Fruit fly (Drosophila melanogaster): ENCODE data around the gene Wdr82.

The Wdr82 gene

DNA sequence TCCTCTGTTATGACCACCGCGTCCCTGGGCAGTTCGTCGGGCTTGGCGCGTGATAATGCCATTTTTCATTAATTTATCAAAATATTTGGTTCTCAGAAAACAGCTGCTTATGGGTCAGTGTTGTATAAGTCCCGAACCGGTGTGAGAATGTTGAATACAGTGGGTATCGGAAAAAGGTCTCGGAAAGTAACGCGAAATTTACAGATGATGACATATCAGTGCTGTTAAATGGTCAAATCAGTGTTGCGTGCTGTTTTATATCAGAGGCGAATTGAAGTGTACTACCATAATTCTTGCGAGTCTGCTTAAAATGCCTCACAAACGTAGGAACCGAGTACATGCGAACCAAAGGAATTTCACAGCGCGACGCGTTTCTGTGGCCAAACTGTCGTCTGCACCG is 8.4 kb downstream of the Wdr82 start, which contains the start of the genes CG13392 and Rcd4 (continued):
- TF ChIP-seq CG4424 (GFP tag; optimal IDR thresholded peaks at IDR 0.05) (peak; percentile 91), grn (GFP tag; optimal IDR thresholded peaks at IDR 0.05) (no peak), Abd-B (GFP tag; optimal IDR thresholded peaks at IDR 0.05) (no peak), bsh (GFP tag; optimal IDR thresholded peaks at IDR 0.05) (peak in 1 of 2 experiments; percentile 44), wor (GFP tag; IDR thresholded peaks at IDR 0.05) (no peak), CG30431 (GFP tag; optimal IDR thresholded peaks at IDR 0.05) (no peak), odd (GFP tag; optimal IDR thresholded peaks at IDR 0.05) (no peak), CG17612 (GFP tag; IDR thresholded peaks at IDR 0.05) (no peak), scrt (GFP tag; optimal IDR thresholded peaks at IDR 0.05) (peak; percentile 41), CG4328 (GFP tag; optimal IDR thresholded peaks at IDR 0.05) (peak; percentile 35), CG14710 (tag; optimal IDR thresholded peaks at IDR 0.05) (peak; percentile 66), maf-S (GFP tag; optimal IDR thresholded peaks at IDR 0.05) (peak; percentile 47), CG2120 (GFP tag; optimal IDR thresholded peaks at IDR 0.05) (peak; percentile 88), CG6272 (GFP tag; IDR thresholded peaks at IDR 0.05) (no peak), so (GFP tag; IDR thresholded peaks at IDR 0.05) (no peak), CkIIα-i1 (GFP tag; IDR thresholded peaks at IDR 0.05) (no peak), C15 (GFP tag; IDR thresholded peaks at IDR 0.05) (no peak), Bdp1 (GFP tag; optimal IDR thresholded peaks at IDR 0.05) (peak; percentile 33), lab (GFP tag; optimal IDR thresholded peaks at IDR 0.05) (peak; percentile 87), B-H1 (GFP tag; IDR thresholded peaks at IDR 0.05) (no peak), schlank (tag; optimal IDR thresholded peaks at IDR 0.05) (peak; percentile 62), nau (GFP tag; optimal IDR thresholded peaks at IDR 0.05) (peak; percentile 32), zfh2 (GFP tag; optimal IDR thresholded peaks at IDR 0.05) (peak; percentile 82), CG15696 (tag; optimal IDR thresholded peaks at IDR 0.05) (no peak), onecut (GFP tag; IDR thresholded peaks at IDR 0.05) (peak; percentile 49; the same call in 1 of the 2 replicates), usp (GFP tag; optimal IDR thresholded peaks at IDR 0.05) (no peak), NC2α (GFP tag; optimal IDR thresholded peaks at IDR 0.05) (peak; percentile 16), Elba2 (GFP tag; optimal IDR thresholded peaks at IDR 0.05) (no peak), kni (GFP tag; optimal IDR thresholded peaks at IDR 0.05) (peak; percentile 64), ara (GFP tag; IDR thresholded peaks at IDR 0.05) (0 out of 2 replicates have a peak, but pooled peaks have one; percentile 29), row (GFP tag; IDR thresholded peaks at IDR 0.05) (peak; percentile 66), dati (GFP tag; IDR thresholded peaks at IDR 0.05) (no peak), CG10209 (GFP tag; optimal IDR thresholded peaks at IDR 0.05) (peak; percentile 57), eyg (GFP tag; optimal IDR thresholded peaks at IDR 0.05) (peak; percentile 10), sqz (GFP tag; optimal IDR thresholded peaks at IDR 0.05) (no peak), Med (GFP tag) (peak; percentile 97), Meics (GFP tag; optimal IDR thresholded peaks at IDR 0.05) (peak; percentile 62), HLH3B (GFP tag; IDR thresholded peaks at IDR 0.05) (peak; percentile 48; the same call in 1 of the 2 replicates), phol (tag; optimal IDR thresholded peaks at IDR 0.05) (peak; percentile 7), CG3995 (GFP tag; optimal IDR thresholded peaks at IDR 0.05) (peak; percentile 66), Hmx (GFP tag; optimal IDR thresholded peaks at IDR 0.05) (no peak), CG12391 (tag; optimal IDR thresholded peaks at IDR 0.05) (peak; percentile 47), Sry-β (GFP tag; optimal IDR thresholded peaks at IDR 0.05) (peak; percentile 42), Mad (GFP tag; optimal IDR thresholded peaks at IDR 0.05) (peak; percentile 71), ash1 (GFP tag; optimal IDR thresholded peaks at IDR 0.05) (peak; percentile 15), lmd (GFP tag; IDR thresholded peaks at IDR 0.05) (peak; percentile 38; the same call in 1 of the 2 replicates), CG17568 (GFP tag; optimal IDR thresholded peaks at IDR 0.05) (no peak), p53 (GFP tag; optimal IDR thresholded peaks at IDR 0.05) (peak; percentile 26), NC2β (GFP tag; optimal IDR thresholded peaks at IDR 0.05) (peak; percentile 64), NFAT (GFP tag; IDR thresholded peaks at IDR 0.05) (peak; percentile 82), CG34376 (GFP tag; optimal IDR thresholded peaks at IDR 0.05) (peak; percentile 66), Jarid2 (GFP tag; optimal IDR thresholded peaks at IDR 0.05) (no peak)

Data from whole organism, embryonic.